Fruit fly (Drosophila melanogaster): ENCODE measurements around the gene Gyc88E.

The Gyc88E gene

DNA sequence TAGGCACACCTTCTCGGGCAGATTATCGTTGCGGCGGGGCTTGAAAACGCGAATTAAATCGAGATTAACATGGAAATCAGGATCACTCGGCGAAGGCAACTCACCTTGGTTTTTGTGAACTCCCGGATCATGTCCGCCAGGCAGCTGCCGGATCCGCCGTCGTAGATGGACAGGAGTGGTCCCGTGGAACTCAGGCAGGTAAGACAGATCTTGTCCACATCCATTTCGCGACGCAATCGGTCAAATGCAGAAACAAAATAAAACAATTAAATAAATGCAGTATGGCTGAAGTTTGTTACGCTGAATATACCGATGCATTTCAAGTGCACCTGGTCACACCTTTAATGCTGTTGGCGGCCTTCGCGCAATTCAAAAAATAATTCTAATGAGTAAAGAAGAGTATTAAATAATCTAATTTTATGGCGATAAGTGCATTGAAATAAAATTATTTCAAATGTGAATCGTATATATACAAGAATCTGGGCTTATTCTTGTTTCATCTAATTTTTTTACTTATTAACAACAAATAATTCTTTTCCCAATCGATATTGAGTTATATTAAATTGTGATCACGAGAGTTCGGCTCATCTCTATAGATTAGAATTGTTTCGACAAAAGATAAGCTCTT is 63.3 kb downstream of the Gyc88E start, which contains the start of the genes CG6654 and CG4210:
CG6654 (minus strand) TSS at position 297 of the 628 bp plus-strand sequence.
CG4210 (plus strand) TSS at position 613 of the 628 bp plus-strand sequence.
- TF ChIP-seq ttk (optimal IDR thresholded peaks at IDR 0.05) (no peak), insv (optimal IDR thresholded peaks at IDR 0.05) (no peak)

DNA sequence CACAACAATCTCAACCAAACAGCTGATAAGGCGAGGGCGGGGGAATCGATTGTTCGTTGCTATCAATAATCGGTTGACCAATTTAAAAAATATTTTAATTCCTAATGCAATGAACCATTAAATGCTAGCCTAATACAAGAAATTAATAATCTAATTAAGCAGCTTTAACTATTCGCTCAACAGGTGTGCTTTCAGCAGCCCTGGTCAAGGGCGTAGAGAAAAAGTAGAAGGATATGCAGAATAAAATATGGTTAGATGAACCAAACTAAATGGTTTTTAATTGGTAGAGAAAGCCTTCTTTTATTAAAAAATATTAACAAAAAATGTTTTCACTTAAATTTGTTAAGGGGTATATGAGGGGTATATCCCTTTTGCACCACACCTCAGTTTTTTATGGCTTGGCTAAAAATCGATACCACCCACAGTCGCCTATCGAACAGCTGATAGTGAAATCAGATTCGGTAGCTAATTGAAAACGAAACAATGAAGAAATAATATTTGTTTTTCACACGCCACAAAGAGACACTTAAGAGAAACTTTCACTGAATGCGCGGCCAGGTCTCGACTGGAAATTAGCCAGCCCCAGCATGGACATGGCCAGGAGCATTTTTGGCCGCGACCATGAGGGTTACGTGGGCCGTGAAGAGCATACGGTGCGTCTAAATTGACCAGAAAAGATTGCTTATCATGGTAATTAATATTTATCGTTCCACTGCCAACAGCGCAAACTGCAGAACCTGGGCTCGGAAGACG is 68.8 kb downstream of the Gyc88E start, which contains the start of the genes SIDL and CG12241:
SIDL (minus strand) TSS at position 51 of the 753 bp plus-strand sequence.
CG12241 (plus strand) TSS at position 433 of the 753 bp plus-strand sequence.
- TF ChIP-seq psq (optimal IDR thresholded peaks at IDR 0.05) (no peak), insv (optimal IDR thresholded peaks at IDR 0.05) (no peak), Myc (optimal IDR thresholded peaks at IDR 0.05) (no peak), h (optimal IDR thresholded peaks at IDR 0.05) (no peak), ttk (optimal IDR thresholded peaks at IDR 0.05) (no peak), Sin3A (optimal IDR thresholded peaks at IDR 0.05) (no peak)

DNA sequence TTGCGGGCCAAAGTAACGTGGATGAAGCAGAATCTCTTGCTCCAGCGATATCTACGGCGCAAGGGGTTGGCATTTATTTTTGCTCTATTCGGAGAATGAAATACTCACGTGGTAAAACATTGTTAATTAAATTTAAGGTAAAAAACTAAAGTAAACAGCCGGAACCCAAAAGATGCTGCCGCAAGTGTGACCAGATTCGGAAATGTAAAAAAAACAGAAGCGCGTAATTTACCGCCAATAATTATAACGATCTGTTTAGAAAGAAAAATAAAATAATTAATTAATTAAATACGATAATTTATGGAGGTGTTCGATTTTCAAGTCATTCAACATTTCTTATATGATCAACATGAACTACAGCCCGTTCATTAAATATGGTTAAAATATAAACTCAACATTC is 72.8 kb downstream of the Gyc88E start, which contains the start of gene Polr2G:
Polr2G (minus strand) TSS at position 208 of the 400 bp plus-strand sequence.
- TF ChIP-seq Myc (optimal IDR thresholded peaks at IDR 0.05): no peak
- no peak for TF ChIP-seq psq (optimal IDR thresholded peaks at IDR 0.05)
- TF ChIP-seq ttk (optimal IDR thresholded peaks at IDR 0.05): no peak
- TF ChIP-seq insv (optimal IDR thresholded peaks at IDR 0.05): no peak
- TF ChIP-seq h (optimal IDR thresholded peaks at IDR 0.05): no peak
- TF ChIP-seq Sin3A (optimal IDR thresholded peaks at IDR 0.05): no peak

DNA sequence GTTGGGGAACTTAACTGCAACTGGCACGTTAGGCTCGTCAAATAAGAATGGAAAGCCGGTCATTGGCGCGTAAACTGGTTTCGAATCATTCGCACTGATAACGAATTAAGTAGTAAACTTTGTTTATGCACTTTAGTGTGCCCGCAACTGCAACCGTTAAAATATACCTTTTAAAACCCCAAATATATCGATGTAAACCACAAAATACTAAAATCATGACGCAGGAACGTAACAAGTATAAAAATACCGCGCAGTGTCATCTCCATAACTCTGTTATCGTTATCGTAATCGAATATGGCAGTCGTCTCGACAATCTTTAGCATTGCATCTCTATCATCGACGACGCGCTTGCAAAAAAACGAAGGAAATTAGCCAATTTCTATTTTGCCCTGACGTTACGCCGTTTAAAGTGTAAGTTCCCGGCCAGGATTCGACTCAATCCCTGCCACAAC is 75.1 kb downstream of the Gyc88E start, which contains the start of the genes CG31344 and Caf1-55:
CG31344 (minus strand) TSS at position 51 of the 452 bp plus-strand sequence.
Caf1-55 (plus strand) TSS at position 298 of the 452 bp plus-strand sequence.
- TF ChIP-seq h (optimal IDR thresholded peaks at IDR 0.05): no peak
- no peak for TF ChIP-seq Sin3A (optimal IDR thresholded peaks at IDR 0.05)
- TF ChIP-seq Myc (optimal IDR thresholded peaks at IDR 0.05): no peak
- no peak for TF ChIP-seq psq (optimal IDR thresholded peaks at IDR 0.05)

DNA sequence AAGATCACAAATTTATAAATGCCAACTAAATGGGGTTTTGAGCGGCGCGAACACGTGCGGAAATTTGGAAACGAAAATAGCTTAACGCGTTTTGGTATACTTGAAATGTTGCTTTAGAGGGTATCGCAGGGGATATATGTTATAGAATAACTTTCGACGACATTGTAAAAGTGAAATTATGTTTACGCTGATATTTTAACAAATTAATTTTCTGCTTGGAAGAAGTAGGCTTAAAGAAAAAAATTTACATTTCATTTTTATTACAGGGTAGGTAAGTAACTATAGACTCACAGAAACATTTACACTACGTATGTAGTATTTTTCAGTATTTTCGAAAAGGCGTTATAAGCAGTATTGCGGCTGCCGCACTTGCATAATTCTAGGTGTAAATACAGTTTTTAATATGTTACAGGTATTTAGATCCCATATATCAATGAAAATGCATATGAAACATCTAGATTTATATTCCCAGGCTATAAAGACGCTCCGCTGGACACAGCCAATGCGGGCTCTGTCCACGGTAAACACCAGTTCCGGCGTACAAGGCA is 79.2 kb downstream of the Gyc88E start, which contains the start of the genes Art3 and mRpS10:
Art3 (minus strand) TSS at position 80 of the 548 bp plus-strand sequence.
mRpS10 (plus strand) TSS at position 337 of the 548 bp plus-strand sequence.
- TF ChIP-seq Myc (optimal IDR thresholded peaks at IDR 0.05) (no peak), Sin3A (optimal IDR thresholded peaks at IDR 0.05) (no peak), insv (optimal IDR thresholded peaks at IDR 0.05) (no peak), h (optimal IDR thresholded peaks at IDR 0.05) (no peak), ttk (optimal IDR thresholded peaks at IDR 0.05) (no peak), psq (optimal IDR thresholded peaks at IDR 0.05) (no peak)

DNA sequence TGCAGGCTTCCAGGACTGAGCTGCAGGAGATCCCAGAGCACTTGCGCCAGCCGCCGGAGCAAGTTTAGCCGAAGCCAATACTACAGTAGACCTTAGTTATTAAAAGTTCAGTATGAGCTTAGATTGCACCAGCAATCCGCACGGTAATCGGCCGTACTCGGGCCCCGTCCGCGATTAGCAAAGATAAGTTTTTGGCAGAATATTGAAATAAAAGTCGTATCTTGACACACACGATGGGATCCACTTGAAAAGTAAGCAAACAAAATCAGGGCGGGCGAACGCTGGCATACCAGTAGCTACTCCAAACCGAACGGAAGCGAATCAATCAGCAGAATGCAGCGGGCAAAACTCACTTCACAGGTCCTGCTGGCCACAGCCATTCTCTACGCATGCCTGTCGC is 80.1 kb downstream of the Gyc88E start, which contains the start of gene CG34316:
CG34316 (plus strand) TSS at position 301 of the 400 bp plus-strand sequence.
- no peak for TF ChIP-seq Myc (optimal IDR thresholded peaks at IDR 0.05)
- TF ChIP-seq insv (optimal IDR thresholded peaks at IDR 0.05): no peak
- TF ChIP-seq ttk (optimal IDR thresholded peaks at IDR 0.05): no peak
- no peak for TF ChIP-seq psq (optimal IDR thresholded peaks at IDR 0.05)
- no peak for TF ChIP-seq Sin3A (optimal IDR thresholded peaks at IDR 0.05)
- no peak for TF ChIP-seq h (optimal IDR thresholded peaks at IDR 0.05)

DNA sequence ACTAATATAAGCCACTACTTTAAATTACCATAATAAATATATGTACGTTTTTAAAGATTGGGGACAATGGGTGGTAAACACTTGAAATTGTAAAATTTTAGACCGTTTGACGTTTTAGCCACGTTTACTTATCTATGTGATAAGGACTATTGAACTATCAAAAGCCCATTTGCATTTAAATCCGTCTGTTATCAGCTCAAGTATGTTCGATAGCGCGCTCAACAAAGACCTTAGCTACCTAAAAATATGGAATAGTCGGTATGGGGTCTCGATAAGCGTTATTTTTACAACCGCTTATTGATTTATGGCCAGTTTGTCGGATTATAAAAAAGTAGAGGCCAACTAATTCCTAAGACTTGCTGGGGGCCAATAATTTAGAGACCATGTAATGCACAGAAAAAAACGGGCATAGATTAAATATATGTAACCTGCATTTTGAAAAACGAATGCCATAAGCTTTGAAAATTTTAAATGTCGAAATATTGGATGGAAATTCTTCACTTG is 81.5 kb downstream of the Gyc88E start:
- TF ChIP-seq h (optimal IDR thresholded peaks at IDR 0.05) (no peak), Myc (optimal IDR thresholded peaks at IDR 0.05) (no peak), psq (optimal IDR thresholded peaks at IDR 0.05) (no peak), insv (optimal IDR thresholded peaks at IDR 0.05) (no peak), ttk (optimal IDR thresholded peaks at IDR 0.05) (no peak), Sin3A (optimal IDR thresholded peaks at IDR 0.05) (no peak)
